Fruit fly (Drosophila melanogaster) S2 (cell line): ENCODE data around the gene Jhbp12.

Experiments used
- CG8478 ChIP-seq: fragments of >200 bp; optimal IDR thresholded peaks from 2 replicates; lab custom pipeline; 2018
- CTCF ChIP-seq, 2 experiments: fragments of >200 bp; optimal IDR thresholded peaks; 2 replicates each; lab custom pipeline; 2018

DNA sequence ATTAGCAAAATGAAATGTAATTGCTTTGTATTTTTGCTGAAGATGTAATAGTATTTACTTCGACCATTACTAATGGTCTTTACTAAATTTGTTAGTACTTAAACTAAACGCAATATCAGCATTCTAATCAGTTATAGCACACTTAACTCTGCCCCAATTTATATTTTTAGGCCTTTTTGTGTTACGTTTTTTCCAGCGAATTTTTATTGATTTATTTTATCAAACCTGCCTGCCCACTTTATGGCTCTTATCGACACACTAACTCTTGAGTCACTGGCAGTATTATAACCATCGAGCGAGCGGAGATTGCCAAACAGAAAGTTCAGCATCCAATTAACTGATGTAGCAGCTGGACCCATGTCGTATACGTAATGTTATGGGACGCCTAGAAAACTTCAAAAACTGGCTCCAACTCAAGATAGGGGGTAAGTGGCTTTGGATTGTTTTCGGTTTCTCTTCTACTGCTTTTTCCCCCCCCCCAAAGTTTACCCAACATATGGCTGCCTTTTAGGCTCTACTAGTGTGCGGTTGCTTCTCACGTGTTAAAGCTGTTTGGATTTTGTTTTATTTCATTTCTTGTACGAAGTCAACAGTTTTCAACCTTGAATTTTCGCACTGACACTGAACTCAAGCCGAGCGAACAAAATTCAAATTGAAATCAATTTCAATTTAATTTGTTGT is 45.2 kb downstream of the Jhbp12 start:
- TF ChIP-seq CG8478 (no peak), CTCF (optimal IDR thresholded peaks at IDR 0.05; lab: Kevin White, UChicago) (no peak)
